Fruit fly (Drosophila melanogaster) whole organism, embryonic: ENCODE measurements around the gene mRpS35.

Source experiments
- Bgb ChIP-seq: fragments of 200-800 bp; sonication (Bioruptor generic); IDR thresholded peaks from 2 replicates; pipeline ENCODE4 v1.3.6; 2022; ENCODE audit warnings: missing biosample characterization, missing genetic modification characterization; ENCODE audit not compliant: partially characterized antibody
- CG10979 ChIP-seq: fragments of 200-800 bp; sonication (Bioruptor generic); optimal IDR thresholded peaks from 2 replicates; lab custom pipeline; 2018; ENCODE audit warnings: missing biosample characterization, mild to moderate bottlenecking, missing genetic modification characterization, moderate library complexity
- CG11398 ChIP-seq: fragments of 200-800 bp; sonication (Bioruptor generic); optimal IDR thresholded peaks from 2 replicates; lab custom pipeline; 2016; ENCODE audit warnings: missing biosample characterization, missing genetic modification characterization
- CG14965 ChIP-seq: fragments of 200-800 bp; sonication (Bioruptor generic); optimal IDR thresholded peaks from 2 replicates; lab custom pipeline; 2016; ENCODE audit warnings: missing biosample characterization, missing genetic modification characterization, borderline replicate concordance
- CG16815 ChIP-seq: fragments of 200-800 bp; sonication (Bioruptor generic); optimal IDR thresholded peaks from 3 replicates; lab custom pipeline; 2017; ENCODE audit warnings: missing biosample characterization, mild to moderate bottlenecking, missing genetic modification characterization
- CG17186 ChIP-seq: fragments of 200-800 bp; sonication (Bioruptor generic); optimal IDR thresholded peaks from 3 replicates; lab custom pipeline; 2017; ENCODE audit warnings: missing biosample characterization, missing genetic modification reagents, missing genetic modification characterization
- CG17829 ChIP-seq: fragments of 200-800 bp; optimal IDR thresholded peaks from 2 replicates; lab custom pipeline; 2019; ENCODE audit warnings: missing biosample characterization, mild to moderate bottlenecking, missing genetic modification characterization, moderate library complexity
- CG17912 ChIP-seq: fragments of 200-800 bp; sonication (Bioruptor generic); optimal IDR thresholded peaks from 2 replicates; lab custom pipeline; 2018; ENCODE audit warnings: missing biosample characterization, mild to moderate bottlenecking, missing genetic modification characterization
- CG1792 ChIP-seq: fragments of 200-800 bp; sonication (Bioruptor generic); optimal IDR thresholded peaks from 2 replicates; lab custom pipeline; 2016; ENCODE audit warnings: missing biosample characterization, missing genetic modification characterization
- CG18619 ChIP-seq: fragments of 200-800 bp; sonication (Bioruptor generic); optimal IDR thresholded peaks from 3 replicates; lab custom pipeline; 2017; ENCODE audit warnings: missing biosample characterization, mild to moderate bottlenecking, missing genetic modification characterization
- CG2889 ChIP-seq: fragments of 200-800 bp; sonication (Bioruptor generic); IDR thresholded peaks from 3 replicates; pipeline ENCODE4 v1.3.6; 2022; ENCODE audit warnings: missing biosample characterization, missing genetic modification characterization
- CG31365 ChIP-seq: fragments of 200-800 bp; sonication (Bioruptor generic); optimal IDR thresholded peaks from 2 replicates; lab custom pipeline; 2018; ENCODE audit warnings: missing biosample characterization, mild to moderate bottlenecking, missing genetic modification characterization
- CG31441 ChIP-seq: fragments of 200-800 bp; sonication (Bioruptor generic); IDR thresholded peaks from 2 replicates; pipeline ENCODE4 v1.3.6; 2022; ENCODE audit warnings: missing biosample characterization, missing genetic modification characterization
- CG33557 ChIP-seq: fragments of 200-800 bp; sonication (Bioruptor generic); optimal IDR thresholded peaks from 2 replicates; lab custom pipeline; 2019; ENCODE audit warnings: missing biosample characterization, mild to moderate bottlenecking, missing genetic modification characterization, moderate library complexity
- CG3407 ChIP-seq: fragments of 200-800 bp; sonication (Bioruptor generic); optimal IDR thresholded peaks from 2 replicates; lab custom pipeline; 2018; ENCODE audit warnings: missing biosample characterization, mild to moderate bottlenecking, missing genetic modification characterization
- CG43689 ChIP-seq: fragments of 200-800 bp; sonication (Bioruptor generic); IDR thresholded peaks from 2 replicates; pipeline ENCODE4 v1.3.6; 2022; ENCODE audit warnings: missing biosample characterization, missing genetic modification characterization
- CG4707 ChIP-seq: fragments of 200-800 bp; sonication (Bioruptor generic); optimal IDR thresholded peaks from 2 replicates; lab custom pipeline; 2018; ENCODE audit warnings: missing biosample characterization, mild to moderate bottlenecking, missing genetic modification characterization, moderate library complexity
- CG6254 ChIP-seq: fragments of 200-800 bp; sonication (Bioruptor generic); optimal IDR thresholded peaks from 3 replicates; lab custom pipeline; 2017; ENCODE audit warnings: mild to moderate bottlenecking, missing biosample characterization, missing genetic modification reagents, missing genetic modification characterization
- CG6272 ChIP-seq: fragments of 200-800 bp; sonication (Bioruptor generic); IDR thresholded peaks from 2 replicates; pipeline ENCODE4 v1.3.6; 2022; ENCODE audit warnings: missing biosample characterization, missing genetic modification characterization
- CG7271 ChIP-seq: fragments of 200-800 bp; sonication (Bioruptor generic); optimal IDR thresholded peaks from 2 replicates; lab custom pipeline; 2018; ENCODE audit warnings: missing biosample characterization, mild to moderate bottlenecking, missing genetic modification characterization, moderate library complexity
- CG7745 ChIP-seq: fragments of 200-800 bp; sonication (Bioruptor generic); optimal IDR thresholded peaks from 2 replicates; lab custom pipeline; 2018; ENCODE audit warnings: missing biosample characterization, mild to moderate bottlenecking, missing genetic modification characterization, moderate library complexity
- CG8924 ChIP-seq: fragments of 200-800 bp; optimal IDR thresholded peaks from 3 replicates; lab custom pipeline; 2019; ENCODE audit warnings: missing biosample characterization, mild to moderate bottlenecking, missing genetic modification characterization, moderate library complexity
- CG9727 ChIP-seq: fragments of 200-800 bp; sonication (Bioruptor generic); optimal IDR thresholded peaks from 3 replicates; lab custom pipeline; 2017; ENCODE audit warnings: missing biosample characterization, mild to moderate bottlenecking, missing genetic modification characterization
- CTCF ChIP-seq: fragments of 200-800 bp; sonication (Bioruptor generic); optimal IDR thresholded peaks from 2 replicates; lab custom pipeline; 2017; ENCODE audit warnings: missing biosample characterization, mild to moderate bottlenecking, missing genetic modification characterization, moderate library complexity
- D ChIP-seq, 2 experiments: fragments of 200-800 bp in 1 of 2; fragments of >200 bp in 1 of 2; sonication (Bioruptor generic) in 1 of 2; optimal IDR thresholded peaks; 2 replicates in 1 of 2; 3 replicates in 1 of 2; lab custom pipeline; 2017; ENCODE audit warnings: mild to moderate bottlenecking in 1 of 2, missing biosample characterization in 1 of 2, missing genetic modification characterization in 1 of 2, missing genetic modification reagents in 1 of 2
- Dbx ChIP-seq: fragments of 200-800 bp; sonication (Bioruptor generic); IDR thresholded peaks from 3 replicates; pipeline ENCODE4 v1.3.6; 2022; ENCODE audit warnings: missing biosample characterization, missing genetic modification characterization
- Dll ChIP-seq: fragments of 200-800 bp; sonication (Bioruptor generic); IDR thresholded peaks from 4 replicates; pipeline ENCODE4 v1.3.6; 2022; ENCODE audit warnings: missing biosample characterization, missing genetic modification characterization; ENCODE audit not compliant: partially characterized antibody
- Doc2 ChIP-seq: fragments of 200-800 bp; sonication (Bioruptor generic); IDR thresholded peaks from 2 replicates; pipeline ENCODE4 v1.3.6; 2022; ENCODE audit warnings: missing biosample characterization, missing genetic modification characterization
- Hr3 ChIP-seq: fragments of 200-800 bp; sonication (Bioruptor generic); optimal IDR thresholded peaks from 3 replicates; lab custom pipeline; 2016; ENCODE audit warnings: missing biosample characterization, missing genetic modification characterization
- Lhr ChIP-seq: fragments of 200-800 bp; sonication (Bioruptor generic); optimal IDR thresholded peaks from 3 replicates; lab custom pipeline; 2017; ENCODE audit warnings: mild to moderate bottlenecking, missing biosample characterization, missing genetic modification reagents, missing genetic modification characterization
- Lpt ChIP-seq: fragments of >200 bp; optimal IDR thresholded peaks from 2 replicates; lab custom pipeline; 2018; ENCODE audit warnings: missing biosample characterization, missing genetic modification characterization
- NC2α ChIP-seq: fragments of 200-800 bp; sonication (Bioruptor generic); optimal IDR thresholded peaks from 2 replicates; lab custom pipeline; 2016; ENCODE audit warnings: missing biosample characterization, missing genetic modification characterization
- PHDP ChIP-seq: fragments of 200-800 bp; sonication (Bioruptor generic); optimal IDR thresholded peaks from 3 replicates; lab custom pipeline; 2018; ENCODE audit warnings: missing biosample characterization, mild to moderate bottlenecking, missing genetic modification characterization, moderate library complexity
- Ptx1 ChIP-seq: fragments of 200-800 bp; sonication (Bioruptor generic); IDR thresholded peaks from 2 replicates; pipeline ENCODE4 v1.3.6; 2022; ENCODE audit warnings: missing biosample characterization, missing genetic modification characterization
- Scr ChIP-seq: fragments of 200-800 bp; sonication (Bioruptor generic); IDR thresholded peaks from 2 replicates; pipeline ENCODE4 v1.3.6; 2022; ENCODE audit warnings: missing biosample characterization, missing genetic modification characterization; ENCODE audit not compliant: partially characterized antibody
- Side ChIP-seq: fragments of 200-800 bp; sonication (Bioruptor generic); optimal IDR thresholded peaks from 2 replicates; lab custom pipeline; 2016; ENCODE audit warnings: missing biosample characterization, missing genetic modification characterization
- ac ChIP-seq: fragments of 200-800 bp; sonication (Bioruptor generic); optimal IDR thresholded peaks from 3 replicates; lab custom pipeline; 2017; ENCODE audit warnings: missing biosample characterization, mild to moderate bottlenecking, missing genetic modification characterization
- bcd ChIP-seq: fragments of 200-800 bp; sonication (Bioruptor generic); optimal IDR thresholded peaks from 2 replicates; lab custom pipeline; 2017; ENCODE audit warnings: missing biosample characterization, mild to moderate bottlenecking, missing genetic modification characterization
- cas ChIP-seq: fragments of 200-800 bp; sonication (Bioruptor generic); IDR thresholded peaks from 2 replicates; pipeline ENCODE4 v1.3.6; 2022; ENCODE audit warnings: missing biosample characterization, missing genetic modification characterization
- crol ChIP-seq: fragments of 200-800 bp; sonication (Bioruptor generic); IDR thresholded peaks from 2 replicates; pipeline ENCODE4 v1.3.6; 2022; ENCODE audit warnings: missing biosample characterization, missing genetic modification characterization
- ems ChIP-seq: fragments of 200-800 bp; sonication (Bioruptor generic); optimal IDR thresholded peaks from 3 replicates; lab custom pipeline; 2016; ENCODE audit warnings: missing biosample characterization, missing genetic modification characterization
- gcm ChIP-seq: fragments of 200-800 bp; sonication (Bioruptor generic); optimal IDR thresholded peaks from 2 replicates; lab custom pipeline; 2019; ENCODE audit warnings: missing biosample characterization, mild to moderate bottlenecking, missing genetic modification characterization, moderate library complexity
- gem ChIP-seq: fragments of 200-800 bp; sonication (Bioruptor generic); optimal IDR thresholded peaks from 2 replicates; lab custom pipeline; 2019; ENCODE audit warnings: missing biosample characterization, mild to moderate bottlenecking, missing genetic modification characterization, moderate library complexity
- hb ChIP-seq: fragments of 200-800 bp; sonication (Bioruptor generic); IDR thresholded peaks from 3 replicates; pipeline ENCODE4 v1.3.6; 2022; ENCODE audit warnings: missing biosample characterization, missing genetic modification characterization; ENCODE audit not compliant: partially characterized antibody
- lbe ChIP-seq: fragments of 200-800 bp; sonication (Bioruptor generic); optimal IDR thresholded peaks from 2 replicates; lab custom pipeline; 2016; ENCODE audit warnings: missing biosample characterization, mild to moderate bottlenecking, missing genetic modification characterization
- otp ChIP-seq: fragments of 200-800 bp; sonication (Bioruptor generic); IDR thresholded peaks from 3 replicates; pipeline ENCODE4, ENCODE4 v1.3.6; 2022; ENCODE audit warnings: missing biosample characterization, missing genetic modification characterization
- phol ChIP-seq: fragments of 200-800 bp; sonication (Bioruptor generic); optimal IDR thresholded peaks from 3 replicates; lab custom pipeline; 2018; ENCODE audit warnings: missing biosample characterization, mild to moderate bottlenecking, missing genetic modification characterization, moderate library complexity
- run ChIP-seq: fragments of 200-800 bp; sonication (Bioruptor generic); optimal IDR thresholded peaks from 3 replicates; lab custom pipeline; 2018; ENCODE audit warnings: missing biosample characterization, mild to moderate bottlenecking, missing genetic modification characterization
- toy ChIP-seq: fragments of 200-800 bp; sonication (Bioruptor generic); IDR thresholded peaks from 2 replicates; pipeline ENCODE4 v1.3.6; 2022; ENCODE audit warnings: missing biosample characterization, missing genetic modification characterization
- zfh1 ChIP-seq: fragments of 200-800 bp; sonication (Bioruptor generic); IDR thresholded peaks from 3 replicates; pipeline ENCODE4 v1.3.6; 2022; ENCODE audit warnings: missing biosample characterization, missing genetic modification characterization

mRpS35 gene

dm6 chr3L:2798463-2798993 is 17.8 kb downstream of the mRpS35 start (continued):
- no peak for TF ChIP-seq hb
- TF ChIP-seq CG16815, result no peak
- no peak for TF ChIP-seq Ptx1 (GFP tag; lab: Robert Waterston, UW)
- TF ChIP-seq gem (tag; lab: Kevin White, UChicago), result peak; percentile 54
- peak; percentile 76 for TF ChIP-seq ac (GFP tag; lab: Kevin White, UChicago)
- peak; percentile 23 for TF ChIP-seq CTCF (GFP tag; lab: Kevin White, UChicago)
- TF ChIP-seq CG18619 (GFP tag; lab: Kevin White, UChicago), result peak; percentile 23
- TF ChIP-seq CG33557 (GFP tag; lab: Kevin White, UChicago), result peak; percentile 60
- TF ChIP-seq CG8924, result peak; percentile 54
- peak; percentile 34 for TF ChIP-seq CG31365 (tag; lab: Kevin White, UChicago)
- TF ChIP-seq cas (GFP tag; lab: Robert Waterston, UW), result no peak
- TF ChIP-seq Dll, result peak; percentile 26; the same call in 1 of the 4 replicates
- TF ChIP-seq CG14965 (GFP tag; lab: Kevin White, UChicago), result no peak
- no peak for TF ChIP-seq phol
- TF ChIP-seq CG7745 (tag; lab: Kevin White, UChicago), result peak; percentile 81
- TF ChIP-seq CG10979 (tag; lab: Kevin White, UChicago), result peak; percentile 21
- no peak for TF ChIP-seq Bgb (GFP tag; lab: Robert Waterston, UW)
- TF ChIP-seq CG17829, result peak; percentile 28
- peak; percentile 48 for TF ChIP-seq run (tag; lab: Kevin White, UChicago)
- peak; percentile 65 for TF ChIP-seq CG11398 (GFP tag; lab: Kevin White, UChicago)
- peak; percentile 28 for TF ChIP-seq ems (GFP tag; lab: Kevin White, UChicago)
- TF ChIP-seq CG6254 (GFP tag; lab: Kevin White, UChicago), result peak; percentile 55
- peak; percentile 63 for TF ChIP-seq CG4707 (GFP tag; lab: Kevin White, UChicago)
- TF ChIP-seq NC2α (GFP tag; lab: Kevin White, UChicago), result peak; percentile 0
- TF ChIP-seq CG1792 (GFP tag; lab: Kevin White, UChicago), result no peak
- TF ChIP-seq D (optimal IDR thresholded peaks at IDR 0.05; lab: Kevin White, UChicago), result no peak
- TF ChIP-seq D (GFP tag; optimal IDR thresholded peaks at IDR 0.05; lab: Kevin White, UChicago), result peak; percentile 52
- no peak for TF ChIP-seq Scr (GFP tag; lab: Robert Waterston, UW)
- TF ChIP-seq CG7271 (tag; lab: Kevin White, UChicago), result peak; percentile 56
- peak; percentile 82 for TF ChIP-seq CG31441
- TF ChIP-seq CG6272 (GFP tag; lab: Robert Waterston, UW), result no peak
- peak; percentile 54 for TF ChIP-seq CG17912 (GFP tag; lab: Kevin White, UChicago)
- no peak for TF ChIP-seq Hr3 (GFP tag; lab: Kevin White, UChicago)
- peak; percentile 3 for TF ChIP-seq bcd (GFP tag; lab: Kevin White, UChicago)
- peak; percentile 18 for TF ChIP-seq CG17186 (GFP tag; lab: Kevin White, UChicago)
- TF ChIP-seq CG2889 (GFP tag; lab: Robert Waterston, UW), result no peak
- peak; percentile 51; the same call in 2 of the 3 replicates for TF ChIP-seq zfh1 (GFP tag; lab: Robert Waterston, UW)
- peak; percentile 17 for TF ChIP-seq Lhr (GFP tag; lab: Kevin White, UChicago)
- TF ChIP-seq toy (GFP tag; lab: Robert Waterston, UW), result 0 out of 2 replicates have a peak, but pooled peaks have one; percentile 29
- TF ChIP-seq Lpt (GFP tag; lab: Kevin White, UChicago), result no peak
- no peak for TF ChIP-seq lbe (GFP tag; lab: Kevin White, UChicago)
- peak; percentile 32 for TF ChIP-seq CG9727 (GFP tag; lab: Kevin White, UChicago)
- TF ChIP-seq Dbx (GFP tag; lab: Robert Waterston, UW), result no peak
- TF ChIP-seq PHDP (tag; lab: Kevin White, UChicago), result peak; percentile 75
- peak; percentile 64 for TF ChIP-seq gcm (GFP tag; lab: Kevin White, UChicago)
- TF ChIP-seq CG3407, result peak; percentile 64
- peak; percentile 39 for TF ChIP-seq Side (GFP tag; lab: Kevin White, UChicago)
- TF ChIP-seq Doc2 (GFP tag; lab: Robert Waterston, UW), result no peak
- TF ChIP-seq crol (GFP tag; lab: Robert Waterston, UW), result no peak
- TF ChIP-seq CG43689 (GFP tag; lab: Robert Waterston, UW), result no peak
- peak; percentile 44; the same call in 1 of the 3 replicates for TF ChIP-seq otp
